Worm (Caenorhabditis elegans): ENCODE measurements around the gene sto-5.

sto-5 gene

ce11 chrX:16786021-16786488 lies 39.2 kb downstream of the sto-5 start, which contains the start of gene T01C8.2:
TSS of gene T01C8.2 (plus strand) at chrX:16786438.
- no peak for TF ChIP-seq dox-1 (GFP tag; IDR thresholded peaks at IDR 0.05)
- peak; percentile 0 for TF ChIP-seq ztf-26 (tag; optimal IDR thresholded peaks at IDR 0.05)
- TF ChIP-seq sea-2 (GFP tag; IDR thresholded peaks at IDR 0.05), result no peak
- TF ChIP-seq ceh-100 (GFP tag; IDR thresholded peaks at IDR 0.05), result no peak
- TF ChIP-seq ceh-27 (GFP tag; optimal IDR thresholded peaks at IDR 0.05), result peak; percentile 6
- no peak for TF ChIP-seq egl-18 (GFP tag; IDR thresholded peaks at IDR 0.05)
- TF ChIP-seq die-1 (tag; optimal IDR thresholded peaks at IDR 0.05), result no peak
- no peak for TF ChIP-seq xnd-1 (tag; optimal IDR thresholded peaks at IDR 0.05)
- no peak for TF ChIP-seq ceh-79 (tag; optimal IDR thresholded peaks at IDR 0.05)

- TF ChIP-seq lsy-27 (tag; optimal IDR thresholded peaks at IDR 0.05; ENCODE audit: borderline replicate concordance, insufficient read depth) (no peak), lin-54 (GFP tag; optimal IDR thresholded peaks at IDR 0.05) (no peak), mel-28 (tag; optimal IDR thresholded peaks at IDR 0.05; ENCODE audit: borderline replicate concordance) (no peak), nfya-2 (GFP tag; IDR thresholded peaks at IDR 0.05) (no peak), nfyb-1 (GFP tag; IDR thresholded peaks at IDR 0.05) (no peak), ceh-40 (GFP tag; IDR thresholded peaks at IDR 0.05) (no peak), lin-26 (GFP tag; IDR thresholded peaks at IDR 0.05) (no peak), nhr-179 (tag; optimal IDR thresholded peaks at IDR 0.05) (no peak), ztf-3 (GFP tag; optimal IDR thresholded peaks at IDR 0.05) (no peak), ztf-22 (GFP tag; optimal IDR thresholded peaks at IDR 0.05) (no peak), mes-4 (tag; optimal IDR thresholded peaks at IDR 0.05) (no peak), Y79H2A.3 (GFP tag; conservative IDR thresholded peaks at IDR 0.05) (no peak), tbp1 (GFP tag; optimal IDR thresholded peaks at IDR 0.05) (no peak), nhr-90 (tag; optimal IDR thresholded peaks at IDR 0.05) (no peak), Y67H2A.10 (GFP tag; conservative IDR thresholded peaks at IDR 0.05) (no peak), xnd-1 (tag; optimal IDR thresholded peaks at IDR 0.05) (no peak)
These were observed 41.2 kb downstream of the sto-5 start for ce11 chrX:16784038-16784437.

ce11 chrX:16782797-16783259 lies 42.4 kb downstream of the sto-5 start, which contains the start of gene T01C8.3:
TSS of gene T01C8.3 (minus strand) at chrX:16783209.
- TF ChIP-seq lin-40 (tag; optimal IDR thresholded peaks at IDR 0.05) (peak; percentile 6), let-607 (tag; optimal IDR thresholded peaks at IDR 0.05) (peak; percentile 19 to 62), tlf-1 (GFP tag; optimal IDR thresholded peaks at IDR 0.05) (no peak), nhr-80 (tag; optimal IDR thresholded peaks at IDR 0.05) (peak; percentile 68)

- TF ChIP-seq snpc-3.4 (tag; optimal IDR thresholded peaks at IDR 0.05) (no peak), repo-1 (tag; optimal IDR thresholded peaks at IDR 0.05) (no peak), die-1 (tag; optimal IDR thresholded peaks at IDR 0.05) (no peak), nfyb-1 (GFP tag; IDR thresholded peaks at IDR 0.05) (no peak), tlf-1 (GFP tag; optimal IDR thresholded peaks at IDR 0.05) (no peak), nfya-2 (GFP tag; IDR thresholded peaks at IDR 0.05) (no peak), bed-2 (GFP tag; IDR thresholded peaks at IDR 0.05) (no peak), nhr-120 (GFP tag; IDR thresholded peaks at IDR 0.05) (no peak), ztf-18 (tag; optimal IDR thresholded peaks at IDR 0.05) (no peak), nhr-80 (tag; optimal IDR thresholded peaks at IDR 0.05) (peak; percentile 97), somi-1 (GFP tag; optimal IDR thresholded peaks at IDR 0.05) (peak; percentile 79), hmg-1.2 (GFP tag; IDR thresholded peaks at IDR 0.05) (no peak), let-607 (tag; optimal IDR thresholded peaks at IDR 0.05) (peak; percentile 71 to 93), ztf-28 (GFP tag; IDR thresholded peaks at IDR 0.05) (no peak), zfh-2 (GFP tag; conservative IDR thresholded peaks at IDR 0.05) (no peak), madf-8 (GFP tag; conservative IDR thresholded peaks at IDR 0.05) (no peak), C06A6.2 (GFP tag; conservative IDR thresholded peaks at IDR 0.05) (no peak; the same call in 1 of the 2 replicates), him-1 (tag; optimal IDR thresholded peaks at IDR 0.05) (no peak), B0261.1 (tag; optimal IDR thresholded peaks at IDR 0.05) (no peak), hrde-1 (tag; optimal IDR thresholded peaks at IDR 0.05; ENCODE audit: borderline replicate concordance) (no peak), let-526 (GFP tag; IDR thresholded peaks at IDR 0.05) (no peak), ceh-58 (GFP tag; IDR thresholded peaks at IDR 0.05) (no peak)
These were observed 49.9 kb downstream of the sto-5 start for ce11 chrX:16775335-16775835.
